Fruit fly (Drosophila melanogaster) whole organism, embryonic: ENCODE measurements around the gene Gr22c.
A peak's percentile ranks its signal among the peaks of the same experiment; 100 is the strongest.

Experiments used
- ATbp ChIP-seq: fragments of 200-800 bp; sonication (Bioruptor generic); optimal IDR thresholded peaks from 2 replicates; lab custom pipeline; 2017; ENCODE audit warnings: missing biosample characterization, mild to moderate bottlenecking, missing genetic modification characterization, missing genetic modification reagents
- Ada2b ChIP-seq: fragments of 200-800 bp; sonication (Bioruptor generic); IDR thresholded peaks from 2 replicates; pipeline ENCODE4 v1.3.6; 2022; ENCODE audit warnings: missing biosample characterization, missing genetic modification characterization
- CG1024 ChIP-seq: fragments of 200-800 bp; sonication (Bioruptor generic); IDR thresholded peaks from 2 replicates; pipeline ENCODE4 v1.3.6; 2022; ENCODE audit warnings: missing biosample characterization, missing genetic modification characterization
- CG10321 ChIP-seq: fragments of 200-800 bp; sonication (Bioruptor generic); IDR thresholded peaks from 2 replicates; pipeline ENCODE4 v1.3.6; 2022; ENCODE audit warnings: missing biosample characterization, missing genetic modification characterization
- CG10654 ChIP-seq: fragments of 200-800 bp; sonication (Bioruptor generic); optimal IDR thresholded peaks from 2 replicates; lab custom pipeline; 2016; ENCODE audit warnings: missing biosample characterization, missing genetic modification characterization
- CG11093 ChIP-seq: fragments of 200-800 bp; sonication (Bioruptor generic); IDR thresholded peaks from 3 replicates; pipeline ENCODE4 v1.3.6; 2022; ENCODE audit warnings: missing biosample characterization, missing genetic modification characterization
- CG15011 ChIP-seq: fragments of 200-800 bp; sonication (Bioruptor generic); optimal IDR thresholded peaks from 3 replicates; lab custom pipeline; 2018; ENCODE audit warnings: missing biosample characterization, mild to moderate bottlenecking, missing genetic modification characterization
- CG1647 ChIP-seq: fragments of 200-800 bp; sonication (Bioruptor generic); optimal IDR thresholded peaks from 3 replicates; lab custom pipeline; 2016; ENCODE audit warnings: missing biosample characterization, missing genetic modification characterization
- CG17612 ChIP-seq: fragments of 200-800 bp; sonication (Bioruptor generic); IDR thresholded peaks from 2 replicates; pipeline ENCODE4 v1.3.6; 2022; ENCODE audit warnings: missing biosample characterization, missing genetic modification characterization
- CG17802 ChIP-seq: fragments of 200-800 bp; sonication (Bioruptor generic); optimal IDR thresholded peaks from 2 replicates; lab custom pipeline; 2018; ENCODE audit warnings: missing biosample characterization, mild to moderate bottlenecking, missing genetic modification characterization, moderate library complexity
- CG30020 ChIP-seq: fragments of 200-800 bp; optimal IDR thresholded peaks from 2 replicates; lab custom pipeline; 2019; ENCODE audit warnings: missing biosample characterization, mild to moderate bottlenecking, missing genetic modification characterization, moderate library complexity
- CG31224 ChIP-seq: fragments of 200-800 bp; sonication (Bioruptor generic); IDR thresholded peaks from 2 replicates; pipeline ENCODE4 v1.3.6; 2022; ENCODE audit warnings: missing biosample characterization, missing genetic modification characterization
- CG3163 ChIP-seq: fragments of 200-800 bp; sonication (Bioruptor generic); optimal IDR thresholded peaks from 3 replicates; lab custom pipeline; 2016; ENCODE audit warnings: missing biosample characterization, missing genetic modification characterization
- CG33213 ChIP-seq: fragments of 200-800 bp; sonication (Bioruptor generic); optimal IDR thresholded peaks from 3 replicates; lab custom pipeline; 2016; ENCODE audit warnings: missing biosample characterization, missing genetic modification characterization
- CG4282 ChIP-seq: fragments of 200-800 bp; sonication (Bioruptor generic); optimal IDR thresholded peaks from 2 replicates; lab custom pipeline; 2016; ENCODE audit warnings: missing biosample characterization, missing genetic modification characterization
- CG6272 ChIP-seq: fragments of 200-800 bp; sonication (Bioruptor generic); IDR thresholded peaks from 2 replicates; pipeline ENCODE4 v1.3.6; 2022; ENCODE audit warnings: missing biosample characterization, missing genetic modification characterization
- CG7745 ChIP-seq: fragments of 200-800 bp; sonication (Bioruptor generic); optimal IDR thresholded peaks from 2 replicates; lab custom pipeline; 2018; ENCODE audit warnings: missing biosample characterization, mild to moderate bottlenecking, missing genetic modification characterization, moderate library complexity
- CG8388 ChIP-seq: fragments of 200-800 bp; sonication (Bioruptor generic); optimal IDR thresholded peaks from 2 replicates; lab custom pipeline; 2019; ENCODE audit warnings: missing biosample characterization, mild to moderate bottlenecking, missing genetic modification characterization, moderate library complexity
- CG8924 ChIP-seq: fragments of 200-800 bp; optimal IDR thresholded peaks from 3 replicates; lab custom pipeline; 2019; ENCODE audit warnings: missing biosample characterization, mild to moderate bottlenecking, missing genetic modification characterization, moderate library complexity
- CG8944 ChIP-seq: fragments of 200-800 bp; sonication (Bioruptor generic); optimal IDR thresholded peaks from 3 replicates; lab custom pipeline; 2016; ENCODE audit warnings: missing biosample characterization, missing genetic modification characterization
- CG9817 ChIP-seq: fragments of 200-800 bp; sonication (Bioruptor generic); optimal IDR thresholded peaks from 2 replicates; lab custom pipeline; 2018; ENCODE audit warnings: missing biosample characterization, mild to moderate bottlenecking, missing genetic modification characterization, moderate library complexity
- Camta ChIP-seq: fragments of 200-800 bp; sonication (Bioruptor generic); optimal IDR thresholded peaks from 2 replicates; lab custom pipeline; 2016; ENCODE audit warnings: missing biosample characterization, missing genetic modification characterization
- Deaf1 ChIP-seq: fragments of 200-800 bp; optimal IDR thresholded peaks from 3 replicates; lab custom pipeline; 2019; ENCODE audit warnings: missing biosample characterization, mild to moderate bottlenecking, missing genetic modification characterization, moderate library complexity
- Eip74EF ChIP-seq, 2 experiments: fragments of 200-800 bp in 1 of 2; fragments of >200 bp in 1 of 2; sonication (Bioruptor generic) in 1 of 2; optimal IDR thresholded peaks; 2 replicates each; lab custom pipeline; 2017 to 2019; ENCODE audit warnings: missing biosample characterization in 2 of 2, missing genetic modification characterization in 2 of 2, mild to moderate bottlenecking in 1 of 2, moderate library complexity in 1 of 2
- Ets65A ChIP-seq: fragments of 200-800 bp; sonication (Bioruptor generic); peaks from one replicate; lab custom pipeline; 2016; ENCODE audit warnings: missing biosample characterization, missing genetic modification characterization
- Hey ChIP-seq: fragments of 200-800 bp; sonication (Bioruptor generic); optimal IDR thresholded peaks from 3 replicates; lab custom pipeline; 2018; ENCODE audit warnings: missing biosample characterization, mild to moderate bottlenecking, missing genetic modification characterization
- Ptx1 ChIP-seq: fragments of 200-800 bp; sonication (Bioruptor generic); IDR thresholded peaks from 2 replicates; pipeline ENCODE4 v1.3.6; 2022; ENCODE audit warnings: missing biosample characterization, missing genetic modification characterization
- Scr ChIP-seq: fragments of 200-800 bp; sonication (Bioruptor generic); IDR thresholded peaks from 2 replicates; pipeline ENCODE4 v1.3.6; 2022; ENCODE audit warnings: missing biosample characterization, missing genetic modification characterization; ENCODE audit not compliant: partially characterized antibody
- Sox102F ChIP-seq: fragments of 200-800 bp; sonication (Bioruptor generic); optimal IDR thresholded peaks from 2 replicates; lab custom pipeline; 2018; ENCODE audit warnings: missing biosample characterization, mild to moderate bottlenecking, missing genetic modification characterization, moderate library complexity
- aop ChIP-seq: fragments of 200-800 bp; sonication (Bioruptor generic); IDR thresholded peaks from 2 replicates; pipeline ENCODE4 v1.3.6; 2022; ENCODE audit warnings: missing biosample characterization, missing genetic modification characterization
- btn ChIP-seq: fragments of 200-800 bp; sonication (Bioruptor generic); optimal IDR thresholded peaks from 2 replicates; lab custom pipeline; 2016; ENCODE audit warnings: missing biosample characterization, missing genetic modification characterization
- chif ChIP-seq, 2 experiments: fragments of 200-800 bp; sonication (Bioruptor generic); optimal IDR thresholded peaks; 3 replicates each; lab custom pipeline; 2016; ENCODE audit warnings: missing biosample characterization in 2 of 2, missing genetic modification characterization in 2 of 2
- danr ChIP-seq: fragments of 200-800 bp; sonication (Bioruptor generic); IDR thresholded peaks from 2 replicates; pipeline ENCODE4 v1.3.6; 2022; ENCODE audit warnings: missing biosample characterization, missing genetic modification characterization
- ems ChIP-seq: fragments of 200-800 bp; sonication (Bioruptor generic); optimal IDR thresholded peaks from 3 replicates; lab custom pipeline; 2016; ENCODE audit warnings: missing biosample characterization, missing genetic modification characterization
- fd102C ChIP-seq: fragments of 200-800 bp; sonication (Bioruptor generic); optimal IDR thresholded peaks from 2 replicates; lab custom pipeline; 2018; ENCODE audit warnings: missing biosample characterization, mild to moderate bottlenecking, missing genetic modification characterization, moderate library complexity
- fru ChIP-seq: fragments of >200 bp; optimal IDR thresholded peaks from 2 replicates; lab custom pipeline; 2017
- ftz-f1 ChIP-seq: fragments of 200-800 bp; sonication (Bioruptor generic); optimal IDR thresholded peaks from 2 replicates; lab custom pipeline; 2016; ENCODE audit warnings: missing biosample characterization, missing genetic modification characterization
- gsb ChIP-seq: fragments of 200-800 bp; sonication (Bioruptor generic); IDR thresholded peaks from 2 replicates; pipeline ENCODE4 v1.3.6; 2022; ENCODE audit warnings: missing biosample characterization, missing genetic modification characterization
- gt ChIP-seq: fragments of 200-800 bp; sonication (Bioruptor generic); IDR thresholded peaks from 2 replicates; pipeline ENCODE4 v1.3.6; 2022; ENCODE audit warnings: missing biosample characterization, missing genetic modification characterization
- her ChIP-seq: fragments of 200-800 bp; sonication (Bioruptor generic); optimal IDR thresholded peaks from 2 replicates; lab custom pipeline; 2016; ENCODE audit warnings: missing biosample characterization, missing genetic modification characterization
- kay ChIP-seq: fragments of 200-800 bp; sonication (Bioruptor generic); optimal IDR thresholded peaks from 2 replicates; lab custom pipeline; 2016; ENCODE audit warnings: missing biosample characterization, missing genetic modification characterization
- knrl ChIP-seq: fragments of 200-800 bp; sonication (Bioruptor generic); IDR thresholded peaks from 3 replicates; pipeline ENCODE4 v1.3.6; 2022; ENCODE audit warnings: missing biosample characterization, missing genetic modification characterization; ENCODE audit not compliant: partially characterized antibody
- luna ChIP-seq: fragments of 200-800 bp; sonication (Bioruptor generic); optimal IDR thresholded peaks from 2 replicates; lab custom pipeline; 2016; ENCODE audit warnings: missing biosample characterization, missing genetic modification characterization
- mam ChIP-seq: fragments of 200-800 bp; sonication (Bioruptor generic); optimal IDR thresholded peaks from 3 replicates; lab custom pipeline; 2016; ENCODE audit warnings: missing biosample characterization, missing genetic modification characterization
- odd ChIP-seq: fragments of 200-800 bp; sonication (Bioruptor generic); optimal IDR thresholded peaks from 2 replicates; lab custom pipeline; 2017; ENCODE audit warnings: missing biosample characterization, mild to moderate bottlenecking, missing genetic modification characterization
- org-1 ChIP-seq: fragments of 200-800 bp; sonication (Bioruptor generic); optimal IDR thresholded peaks from 2 replicates; lab custom pipeline; 2017; ENCODE audit warnings: missing biosample characterization, missing genetic modification characterization
- peb ChIP-seq: fragments of 200-800 bp; sonication (Bioruptor generic); IDR thresholded peaks from 2 replicates; pipeline ENCODE4 v1.3.6; 2022; ENCODE audit warnings: missing biosample characterization, missing genetic modification characterization
- sim ChIP-seq: fragments of 200-800 bp; sonication (Bioruptor generic); IDR thresholded peaks from 2 replicates; pipeline ENCODE4 v1.3.6; 2022; ENCODE audit warnings: missing biosample characterization, missing genetic modification characterization
- tna ChIP-seq: fragments of 200-800 bp; sonication (Bioruptor generic); IDR thresholded peaks from 2 replicates; pipeline ENCODE4 v1.3.6; 2022; ENCODE audit warnings: missing biosample characterization, missing genetic modification characterization; ENCODE audit not compliant: partially characterized antibody
- ttk ChIP-seq: fragments of 200-800 bp; sonication (Bioruptor generic); IDR thresholded peaks from 2 replicates; pipeline ENCODE4 v2.1.2; 2022; ENCODE audit warnings: missing biosample characterization, missing genetic modification characterization
- zfh2 ChIP-seq: fragments of 200-800 bp; sonication (Bioruptor generic); optimal IDR thresholded peaks from 2 replicates; lab custom pipeline; 2016; ENCODE audit warnings: missing biosample characterization, missing genetic modification characterization

Gr22c gene

DNA sequence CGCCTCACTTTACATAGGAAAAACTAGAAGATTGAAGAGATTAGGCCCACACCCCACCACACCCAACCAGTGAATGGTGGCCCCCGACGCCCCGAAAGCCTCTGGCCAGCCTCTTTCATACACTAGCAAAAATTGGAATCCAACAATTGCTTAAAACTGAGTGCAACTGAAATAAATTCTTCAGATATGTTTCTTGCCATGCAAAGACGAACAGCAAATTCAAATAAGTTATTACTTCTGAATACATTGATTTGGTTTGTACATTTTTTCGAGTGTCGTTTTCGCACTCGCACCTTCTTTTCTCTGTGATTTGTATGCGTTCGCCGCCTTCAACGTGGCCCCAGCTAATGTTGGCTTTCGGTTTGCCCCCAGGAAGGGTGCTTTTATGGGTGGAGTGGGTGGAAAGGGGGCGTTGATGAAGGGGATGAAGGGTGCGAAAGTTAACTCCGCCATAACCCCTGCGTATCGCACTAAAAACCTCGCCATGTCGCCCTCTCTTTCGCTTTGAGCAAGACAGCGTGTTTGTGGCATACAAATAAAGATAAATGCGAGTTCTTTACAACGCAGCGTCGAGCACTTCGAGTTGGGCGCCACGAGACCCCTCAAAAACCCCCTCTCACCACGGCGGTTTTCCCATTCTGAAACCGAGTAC, 46.2 kb upstream of the Gr22c start (continued):
- TF ChIP-seq tna = no peak
- no peak for TF ChIP-seq CG6272 (GFP tag; lab: Robert Waterston, UW)
- TF ChIP-seq CG7745 (tag; lab: Kevin White, UChicago) = no peak
- no peak for TF ChIP-seq gsb (GFP tag; lab: Robert Waterston, UW)
- no peak for TF ChIP-seq fd102C
- peak; percentile 42 for TF ChIP-seq ATbp (GFP tag; lab: Kevin White, UChicago)
- no peak for TF ChIP-seq odd (GFP tag; lab: Kevin White, UChicago)
- peak; percentile 32 for TF ChIP-seq CG8924 (tag; lab: Kevin White, UChicago)
- no peak for TF ChIP-seq CG3163 (GFP tag; lab: Kevin White, UChicago)
- no peak for TF ChIP-seq CG10321 (GFP tag; lab: Robert Waterston, UW)
- TF ChIP-seq Camta = no peak
- TF ChIP-seq Ptx1 (GFP tag; lab: Robert Waterston, UW) = peak; percentile 57
- TF ChIP-seq fru (lab: Kevin White, UChicago) = no peak
- TF ChIP-seq Scr (GFP tag; lab: Robert Waterston, UW) = no peak
- no peak for TF ChIP-seq CG8944 (GFP tag; lab: Kevin White, UChicago)
- no peak for TF ChIP-seq Deaf1 (tag; lab: Kevin White, UChicago)
- TF ChIP-seq sim (GFP tag; lab: Robert Waterston, UW) = no peak
- no peak for TF ChIP-seq chif (GFP tag; optimal IDR thresholded peaks at IDR 0.05; lab: Kevin White, UChicago)
- no peak for TF ChIP-seq ems (GFP tag; lab: Kevin White, UChicago)
- TF ChIP-seq knrl (GFP tag; lab: Robert Waterston, UW) = no peak
- TF ChIP-seq zfh2 (GFP tag; lab: Kevin White, UChicago) = no peak
- TF ChIP-seq btn (GFP tag; lab: Kevin White, UChicago) = no peak
- peak; percentile 38 for TF ChIP-seq mam
- no peak for TF ChIP-seq CG31224 (GFP tag; lab: Robert Waterston, UW)
- no peak for TF ChIP-seq CG10654 (GFP tag; lab: Kevin White, UChicago)
- TF ChIP-seq luna (GFP tag; lab: Kevin White, UChicago) = no peak
- TF ChIP-seq Ada2b (GFP tag; lab: Robert Waterston, UW) = peak; percentile 59; the same call in 1 of the 2 replicates
- TF ChIP-seq CG4282 (GFP tag; lab: Kevin White, UChicago) = no peak
- TF ChIP-seq CG17612 = no peak
- no peak for TF ChIP-seq Hey
- no peak for TF ChIP-seq CG1647 (GFP tag; lab: Kevin White, UChicago)
- peak; percentile 0 for TF ChIP-seq CG15011 (GFP tag; lab: Kevin White, UChicago)
- TF ChIP-seq danr (GFP tag; lab: Robert Waterston, UW) = no peak
- TF ChIP-seq org-1 = peak; percentile 46
- TF ChIP-seq CG17802 = no peak
- peak; percentile 27 for TF ChIP-seq her
- peak; percentile 41 for TF ChIP-seq Sox102F (GFP tag; lab: Kevin White, UChicago)
- TF ChIP-seq aop (GFP tag; lab: Robert Waterston, UW) = no peak
- TF ChIP-seq kay (GFP tag; lab: Kevin White, UChicago) = no peak
- no peak for TF ChIP-seq CG30020 (tag; lab: Kevin White, UChicago)
- TF ChIP-seq CG33213 (GFP tag; lab: Kevin White, UChicago) = no peak
- TF ChIP-seq CG11093 (GFP tag; lab: Robert Waterston, UW) = no peak
- 0 out of 2 replicates have a peak, but pooled peaks have one; percentile 26 for TF ChIP-seq peb
- peak; percentile 14; the same call in 1 of the 2 replicates for TF ChIP-seq ttk (GFP tag; lab: Robert Waterston, UW)
- TF ChIP-seq Eip74EF (GFP tag; optimal IDR thresholded peaks at IDR 0.05; lab: Kevin White, UChicago) = no peak
- peak; percentile 35 for TF ChIP-seq CG9817 (tag; lab: Kevin White, UChicago)
- TF ChIP-seq CG1024 (GFP tag; lab: Robert Waterston, UW) = 0 out of 2 replicates have a peak, but pooled peaks have one; percentile 31
- no peak for TF ChIP-seq ftz-f1 (GFP tag; lab: Kevin White, UChicago)
- TF ChIP-seq Ets65A (GFP tag; lab: Kevin White, UChicago) = peak; percentile 91
- no peak for TF ChIP-seq CG8388 (GFP tag; lab: Kevin White, UChicago)
- no peak for TF ChIP-seq gt
